Fruit fly (Drosophila melanogaster) whole organism, embryonic: ENCODE measurements around the gene CG2059.

ENCODE experiments used
- BtbVII ChIP-seq: fragments of 200-800 bp; sonication (Bioruptor generic); optimal IDR thresholded peaks from 3 replicates; lab custom pipeline; 2017; ENCODE audit warnings: missing biosample characterization, mild to moderate bottlenecking, missing genetic modification characterization
- C15 ChIP-seq: fragments of 200-800 bp; sonication (Bioruptor generic); IDR thresholded peaks from 3 replicates; pipeline ENCODE4 v1.3.6; 2022; ENCODE audit warnings: missing biosample characterization, missing genetic modification characterization
- CG10321 ChIP-seq: fragments of 200-800 bp; sonication (Bioruptor generic); IDR thresholded peaks from 2 replicates; pipeline ENCODE4 v1.3.6; 2022; ENCODE audit warnings: missing biosample characterization, missing genetic modification characterization
- CG10979 ChIP-seq: fragments of 200-800 bp; sonication (Bioruptor generic); optimal IDR thresholded peaks from 2 replicates; lab custom pipeline; 2018; ENCODE audit warnings: missing biosample characterization, mild to moderate bottlenecking, missing genetic modification characterization, moderate library complexity
- CG11398 ChIP-seq: fragments of 200-800 bp; sonication (Bioruptor generic); optimal IDR thresholded peaks from 2 replicates; lab custom pipeline; 2016; ENCODE audit warnings: missing biosample characterization, missing genetic modification characterization
- CG12219 ChIP-seq: fragments of 200-800 bp; sonication (Bioruptor generic); optimal IDR thresholded peaks from 3 replicates; lab custom pipeline; 2018; ENCODE audit warnings: missing biosample characterization, mild to moderate bottlenecking, missing genetic modification characterization
- CG14014 ChIP-seq: fragments of 200-800 bp; sonication (Bioruptor generic); IDR thresholded peaks from 2 replicates; pipeline ENCODE4 v1.3.6; 2022; ENCODE audit warnings: missing biosample characterization, missing genetic modification characterization
- CG15479 ChIP-seq: fragments of 200-800 bp; sonication (Bioruptor generic); optimal IDR thresholded peaks from 3 replicates; lab custom pipeline; 2019; ENCODE audit warnings: missing biosample characterization, mild to moderate bottlenecking, missing genetic modification characterization, moderate library complexity
- CG1602 ChIP-seq: fragments of 200-800 bp; sonication (Bioruptor generic); optimal IDR thresholded peaks from 3 replicates; lab custom pipeline; 2016; ENCODE audit warnings: missing biosample characterization, missing genetic modification characterization
- CG16813 ChIP-seq: fragments of 200-800 bp; sonication (Bioruptor generic); IDR thresholded peaks from 3 replicates; pipeline ENCODE4 v1.3.6; 2022; ENCODE audit warnings: missing biosample characterization, missing genetic modification characterization; ENCODE audit not compliant: partially characterized antibody
- CG1832 ChIP-seq: fragments of 200-800 bp; sonication (Bioruptor generic); optimal IDR thresholded peaks from 2 replicates; lab custom pipeline; 2017; ENCODE audit warnings: missing biosample characterization, mild to moderate bottlenecking, missing genetic modification characterization, inconsistent platforms
- CG18476 ChIP-seq: fragments of 200-800 bp; sonication (Bioruptor generic); optimal IDR thresholded peaks from 2 replicates; lab custom pipeline; 2016; ENCODE audit warnings: missing biosample characterization, mild to moderate bottlenecking, missing genetic modification characterization
- CG32772 ChIP-seq: fragments of 200-800 bp; sonication (Bioruptor generic); IDR thresholded peaks from 2 replicates; pipeline ENCODE4 v1.3.6; 2022; ENCODE audit warnings: missing biosample characterization, missing genetic modification characterization
- CG7839 ChIP-seq: fragments of 200-800 bp; sonication (Bioruptor generic); optimal IDR thresholded peaks from 3 replicates; lab custom pipeline; 2018; ENCODE audit warnings: missing biosample characterization, mild to moderate bottlenecking, missing genetic modification characterization, moderate library complexity
- CG8944 ChIP-seq: fragments of 200-800 bp; sonication (Bioruptor generic); optimal IDR thresholded peaks from 3 replicates; lab custom pipeline; 2016; ENCODE audit warnings: missing biosample characterization, missing genetic modification characterization
- CG9215 ChIP-seq: fragments of 200-800 bp; sonication (Bioruptor generic); IDR thresholded peaks from 2 replicates; pipeline ENCODE4 v1.3.6; 2022; ENCODE audit warnings: missing biosample characterization, missing genetic modification characterization
- CG9817 ChIP-seq: fragments of 200-800 bp; sonication (Bioruptor generic); optimal IDR thresholded peaks from 2 replicates; lab custom pipeline; 2018; ENCODE audit warnings: missing biosample characterization, mild to moderate bottlenecking, missing genetic modification characterization, moderate library complexity
- CG9876 ChIP-seq: fragments of 200-800 bp; sonication (Bioruptor generic); optimal IDR thresholded peaks from 2 replicates; lab custom pipeline; 2016; ENCODE audit warnings: missing biosample characterization, missing genetic modification characterization
- Dad ChIP-seq: fragments of 200-800 bp; sonication (Bioruptor generic); optimal IDR thresholded peaks from 3 replicates; lab custom pipeline; 2016; ENCODE audit warnings: missing biosample characterization, missing genetic modification characterization
- Eip74EF ChIP-seq, 2 experiments: fragments of 200-800 bp in 1 of 2; fragments of >200 bp in 1 of 2; sonication (Bioruptor generic) in 1 of 2; optimal IDR thresholded peaks; 2 replicates each; lab custom pipeline; 2017 to 2019; ENCODE audit warnings: missing biosample characterization in 2 of 2, missing genetic modification characterization in 2 of 2, mild to moderate bottlenecking in 1 of 2, moderate library complexity in 1 of 2
- Hmr ChIP-seq: fragments of 200-800 bp; sonication (Bioruptor generic); optimal IDR thresholded peaks from 3 replicates; lab custom pipeline; 2017; ENCODE audit warnings: mild to moderate bottlenecking, missing biosample characterization, missing genetic modification reagents, missing genetic modification characterization
- NC2β ChIP-seq: fragments of 200-800 bp; sonication (Bioruptor generic); optimal IDR thresholded peaks from 2 replicates; lab custom pipeline; 2016; ENCODE audit warnings: missing biosample characterization, missing genetic modification characterization
- NFAT ChIP-seq: fragments of 200-800 bp; sonication (Bioruptor generic); IDR thresholded peaks from 2 replicates; pipeline ENCODE4 v1.3.6; 2022; ENCODE audit warnings: missing biosample characterization, missing genetic modification characterization
- Nf-YA ChIP-seq: fragments of 200-800 bp; sonication (Bioruptor generic); IDR thresholded peaks from 2 replicates; pipeline ENCODE4 v1.3.6; 2022; ENCODE audit warnings: missing biosample characterization, missing genetic modification characterization
- Sox100B ChIP-seq: fragments of 200-800 bp; sonication (Bioruptor generic); optimal IDR thresholded peaks from 3 replicates; lab custom pipeline; 2018; ENCODE audit warnings: missing biosample characterization, mild to moderate bottlenecking, missing genetic modification characterization
- Xrp1 ChIP-seq: fragments of 200-800 bp; sonication (Bioruptor generic); IDR thresholded peaks from 2 replicates; pipeline ENCODE4 v1.3.6; 2022; ENCODE audit warnings: missing biosample characterization, missing genetic modification characterization
- ab ChIP-seq: fragments of 200-800 bp; sonication (Bioruptor generic); optimal IDR thresholded peaks from 2 replicates; lab custom pipeline; 2016; ENCODE audit warnings: missing biosample characterization, missing genetic modification characterization
- ap ChIP-seq: fragments of 200-800 bp; sonication (Bioruptor generic); IDR thresholded peaks from 2 replicates; pipeline ENCODE4 v1.3.6; 2022; ENCODE audit warnings: missing biosample characterization, missing genetic modification characterization
- bab2 ChIP-seq: fragments of 200-800 bp; sonication (Bioruptor generic); optimal IDR thresholded peaks from 2 replicates; lab custom pipeline; 2016; ENCODE audit warnings: missing biosample characterization, missing genetic modification characterization
- bigmax ChIP-seq: fragments of 200-800 bp; sonication (Bioruptor generic); optimal IDR thresholded peaks from 2 replicates; lab custom pipeline; 2018; ENCODE audit warnings: missing biosample characterization, mild to moderate bottlenecking, missing genetic modification characterization
- cato ChIP-seq: fragments of 200-800 bp; sonication (Bioruptor generic); optimal IDR thresholded peaks from 2 replicates; lab custom pipeline; 2016; ENCODE audit warnings: missing biosample characterization, missing genetic modification characterization, borderline replicate concordance
- caup ChIP-seq: fragments of 200-800 bp; sonication (Bioruptor generic); optimal IDR thresholded peaks from 3 replicates; lab custom pipeline; 2017; ENCODE audit warnings: missing biosample characterization, mild to moderate bottlenecking, missing genetic modification characterization, moderate library complexity; ENCODE audit not compliant: severe bottlenecking
- da ChIP-seq: fragments of 200-800 bp; sonication (Bioruptor generic); optimal IDR thresholded peaks from 2 replicates; lab custom pipeline; 2016; ENCODE audit warnings: missing biosample characterization, missing genetic modification characterization
- ewg ChIP-seq: fragments of 200-800 bp; sonication (Bioruptor generic); optimal IDR thresholded peaks from 3 replicates; lab custom pipeline; 2017; ENCODE audit warnings: mild to moderate bottlenecking, missing biosample characterization, missing genetic modification reagents, missing genetic modification characterization
- gcm2 ChIP-seq: fragments of 200-800 bp; sonication (Bioruptor generic); optimal IDR thresholded peaks from 2 replicates; lab custom pipeline; 2016; ENCODE audit warnings: missing biosample characterization, missing genetic modification characterization
- klu ChIP-seq: fragments of 200-800 bp; sonication (Bioruptor generic); IDR thresholded peaks from 2 replicates; pipeline ENCODE4 v1.3.6; 2022; ENCODE audit warnings: missing biosample characterization, missing genetic modification characterization
- lilli ChIP-seq: fragments of 200-800 bp; sonication (Bioruptor generic); optimal IDR thresholded peaks from 3 replicates; lab custom pipeline; 2016; ENCODE audit warnings: missing biosample characterization, missing genetic modification characterization
- nerfin-1 ChIP-seq: fragments of 200-800 bp; sonication (Bioruptor generic); optimal IDR thresholded peaks from 3 replicates; lab custom pipeline; 2019; ENCODE audit warnings: missing biosample characterization, mild to moderate bottlenecking, missing genetic modification characterization, moderate library complexity
- pb ChIP-seq: fragments of 200-800 bp; sonication (Bioruptor generic); optimal IDR thresholded peaks from 3 replicates; lab custom pipeline; 2016; ENCODE audit warnings: missing biosample characterization, missing genetic modification characterization
- sima ChIP-seq: fragments of 200-800 bp; sonication (Bioruptor generic); optimal IDR thresholded peaks from 2 replicates; lab custom pipeline; 2016; ENCODE audit warnings: missing biosample characterization, missing genetic modification characterization
- slou ChIP-seq: fragments of 200-800 bp; sonication (Bioruptor generic); optimal IDR thresholded peaks from 3 replicates; lab custom pipeline; 2016; ENCODE audit warnings: missing biosample characterization, missing genetic modification characterization
- tio ChIP-seq: fragments of 200-800 bp; sonication (Bioruptor generic); optimal IDR thresholded peaks from 2 replicates; lab custom pipeline; 2017; ENCODE audit warnings: missing biosample characterization, missing genetic modification characterization, inconsistent platforms
- unpg ChIP-seq: fragments of 200-800 bp; sonication (Bioruptor generic); optimal IDR thresholded peaks from 3 replicates; lab custom pipeline; 2018; ENCODE audit warnings: missing biosample characterization, mild to moderate bottlenecking, missing genetic modification characterization, moderate library complexity

Gene CG2059

dm6 chrX:7293874-7294559 is 7.9 kb downstream of the CG2059 start (continued):
- no peak for TF ChIP-seq ab (GFP tag; lab: Kevin White, UChicago)
- 0 out of 3 replicates have a peak, but pooled peaks have one; percentile 9 for TF ChIP-seq C15 (GFP tag; lab: Robert Waterston, UW)
- TF ChIP-seq cato (GFP tag; lab: Kevin White, UChicago) = peak; percentile 60
- peak; percentile 84 for TF ChIP-seq ap
- TF ChIP-seq CG16813 (GFP tag; lab: Robert Waterston, UW) = no peak
- peak; percentile 86 for TF ChIP-seq BtbVII (GFP tag; lab: Kevin White, UChicago)
- 0 out of 2 replicates have a peak, but pooled peaks have one; percentile 8 for TF ChIP-seq CG9215
- peak; percentile 96 for TF ChIP-seq Sox100B (GFP tag; lab: Kevin White, UChicago)
- peak; percentile 82 for TF ChIP-seq CG1602 (GFP tag; lab: Kevin White, UChicago)
- TF ChIP-seq CG9876 = no peak
- TF ChIP-seq CG10979 (tag; lab: Kevin White, UChicago) = peak; percentile 97
- TF ChIP-seq CG8944 (GFP tag; lab: Kevin White, UChicago) = no peak
- TF ChIP-seq CG9817 (tag; lab: Kevin White, UChicago) = peak; percentile 81
- TF ChIP-seq Xrp1 (GFP tag; lab: Robert Waterston, UW) = peak; percentile 95
- TF ChIP-seq NFAT (GFP tag; lab: Robert Waterston, UW) = no peak
- TF ChIP-seq CG1832 (GFP tag; lab: Kevin White, UChicago) = no peak
- TF ChIP-seq CG12219 (GFP tag; lab: Kevin White, UChicago) = peak; percentile 88
- peak in 1 of 2 experiments; percentile 96 for TF ChIP-seq Eip74EF (GFP tag; optimal IDR thresholded peaks at IDR 0.05; lab: Kevin White, UChicago)
- TF ChIP-seq sima (GFP tag; lab: Kevin White, UChicago) = no peak
- TF ChIP-seq CG32772 (GFP tag; lab: Robert Waterston, UW) = peak; percentile 62
- peak; percentile 78 for TF ChIP-seq CG14014 (GFP tag; lab: Robert Waterston, UW)
- TF ChIP-seq CG18476 (GFP tag; lab: Kevin White, UChicago) = peak; percentile 73
- no peak for TF ChIP-seq NC2β (GFP tag; lab: Kevin White, UChicago)
- TF ChIP-seq bigmax (GFP tag; lab: Kevin White, UChicago) = no peak
- peak; percentile 12 for TF ChIP-seq bab2 (GFP tag; lab: Kevin White, UChicago)
- TF ChIP-seq Dad = no peak
- TF ChIP-seq ewg (GFP tag; lab: Kevin White, UChicago) = peak; percentile 84
- no peak for TF ChIP-seq da (GFP tag; lab: Kevin White, UChicago)
- peak; percentile 19; the same call in 1 of the 2 replicates for TF ChIP-seq CG10321 (GFP tag; lab: Robert Waterston, UW)
- TF ChIP-seq caup (GFP tag; lab: Kevin White, UChicago) = peak; percentile 77
- peak; percentile 17 for TF ChIP-seq lilli (GFP tag; lab: Kevin White, UChicago)
- no peak for TF ChIP-seq CG11398 (GFP tag; lab: Kevin White, UChicago)
- peak; percentile 95 for TF ChIP-seq unpg (GFP tag; lab: Kevin White, UChicago)
- TF ChIP-seq CG7839 (tag; lab: Kevin White, UChicago) = peak; percentile 93
- peak; percentile 95 for TF ChIP-seq nerfin-1 (tag; lab: Kevin White, UChicago)
- TF ChIP-seq slou (GFP tag; lab: Kevin White, UChicago) = peak; percentile 31
- peak; percentile 80 for TF ChIP-seq Hmr (GFP tag; lab: Kevin White, UChicago)
- TF ChIP-seq CG15479 (GFP tag; lab: Kevin White, UChicago) = peak; percentile 76
- TF ChIP-seq pb = no peak
- TF ChIP-seq Nf-YA (GFP tag; lab: Robert Waterston, UW) = peak; percentile 81
- peak; percentile 86 for TF ChIP-seq tio (GFP tag; lab: Kevin White, UChicago)
- no peak for TF ChIP-seq gcm2 (GFP tag; lab: Kevin White, UChicago)
- peak; percentile 42; the same call in 1 of the 2 replicates for TF ChIP-seq klu (GFP tag; lab: Robert Waterston, UW)
